Worm (Caenorhabditis elegans) whole organism, L4/young adult: ENCODE results near the gene let-70.

Source experiments
- dao-5 ChIP-seq: sonication (generic microtip); optimal IDR thresholded peaks from 2 replicates; lab custom pipeline; 2016; ENCODE audit warnings: missing genotype, missing genetic modification characterization, moderate library complexity, missing compliant biosample characterization
- him-1 ChIP-seq: sonication (generic microtip); optimal IDR thresholded peaks from 2 replicates; lab custom pipeline; 2016; ENCODE audit warnings: missing genotype, missing genetic modification reagents, missing genetic modification characterization, missing compliant biosample characterization

DNA sequence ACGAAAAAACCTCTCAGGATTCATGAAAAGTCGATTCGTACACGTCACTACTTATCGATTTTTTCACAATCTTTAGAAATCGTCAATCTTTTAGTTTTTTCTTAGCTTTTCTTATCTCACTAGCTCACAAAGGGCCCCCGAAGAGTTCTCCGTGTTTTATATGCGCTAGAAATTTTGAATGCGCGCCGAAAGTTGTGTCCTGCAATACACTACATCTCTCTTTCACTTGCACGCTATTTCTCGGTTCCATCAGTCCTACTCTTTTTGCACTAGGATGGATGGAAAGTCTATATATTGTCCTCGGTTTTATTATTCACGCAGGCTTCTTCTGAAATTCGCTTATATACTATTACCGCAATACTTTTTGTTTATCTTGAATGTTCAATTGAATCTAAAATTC, 43.6 kb upstream of the let-70 start:
- TF ChIP-seq him-1 (tag; lab: Kevin White, UChicago) (no peak), dao-5 (tag; lab: Kevin White, UChicago) (no peak)
